Worm (Caenorhabditis elegans): ENCODE data around the gene idpp-12.
"Not testable (repeated sequence)": the region's sequence is repeated elsewhere in the genome, so short reads cannot be mapped to it uniquely, and the experiment has no call there.

Gene idpp-12

ce11 chrIV:3313311-3313710 is 9.5 kb downstream of the idpp-12 start (continued):
- TF ChIP-seq hlh-11 (tag; optimal IDR thresholded peaks at IDR 0.05) (peak; percentile 69), F37D6.2 (tag; optimal IDR thresholded peaks at IDR 0.05) (peak; percentile 67), nhr-41 (GFP tag; IDR thresholded peaks at IDR 0.05) (peak; percentile 93), arid-1 (GFP tag; conservative IDR thresholded peaks at IDR 0.05) (peak; percentile 84), F49E8.2 (tag; optimal IDR thresholded peaks at IDR 0.05; ENCODE audit: borderline replicate concordance) (peak; percentile 22), unc-130 (GFP tag; optimal IDR thresholded peaks at IDR 0.05) (peak; percentile 51), ceh-20 (GFP tag; IDR thresholded peaks at IDR 0.05) (peak; percentile 96)

- peak in 1 of 2 experiments; percentile 58 for TF ChIP-seq lsy-2 (tag; optimal IDR thresholded peaks at IDR 0.05)
Measured at ce11 chrIV:3314099-3314498, 10.3 kb downstream of the idpp-12 start.

ce11 chrIV:3320778-3321177 is 17.0 kb downstream of the idpp-12 start:
- TF ChIP-seq set-16 (GFP tag; IDR thresholded peaks at IDR 0.05): peak; percentile 93

- TF ChIP-seq nhr-41, daf-8, lin-38 (GFP tag; IDR thresholded peaks at IDR 0.05): not testable (repeated sequence)
Measured at ce11 chrIV:3331758-3332157, 28.0 kb downstream of the idpp-12 start, which contains the start of gene F42A6.5. Gene F42A6.5 (minus strand): TSS chrIV:3331858.

- TF ChIP-seq F44E2.7 (GFP tag; IDR thresholded peaks at IDR 0.05): no peak
- peak; percentile 42 for TF ChIP-seq dmd-6 (GFP tag; IDR thresholded peaks at IDR 0.05)
- TF ChIP-seq arid-1 (GFP tag; conservative IDR thresholded peaks at IDR 0.05): peak; percentile 91
- TF ChIP-seq lin-1 (GFP tag; IDR thresholded peaks at IDR 0.05): no peak; the same call in 1 of the 2 replicates
- 0 out of 2 replicates have a peak, but pooled peaks have one; percentile 35 for TF ChIP-seq mdt-29 (GFP tag; IDR thresholded peaks at IDR 0.05)
- no peak for TF ChIP-seq zip-2 (tag; optimal IDR thresholded peaks at IDR 0.05)
- TF ChIP-seq unc-62 (GFP tag; optimal IDR thresholded peaks at IDR 0.05 in 1 of 2): no peak
- TF ChIP-seq unc-62 (tag; optimal IDR thresholded peaks at IDR 0.05): no peak
- TF ChIP-seq ceh-20 (GFP tag; IDR thresholded peaks at IDR 0.05): peak; percentile 57; the same call in 1 of the 2 replicates
- no peak for TF ChIP-seq F37D6.2 (tag; optimal IDR thresholded peaks at IDR 0.05)
- TF ChIP-seq snpc-1.2 (GFP tag; IDR thresholded peaks at IDR 0.05): peak; percentile 71
- peak in 1 of 2 experiments; percentile 22 for TF ChIP-seq daf-16 (GFP tag; optimal IDR thresholded peaks at IDR 0.05)
- peak; percentile 30 for TF ChIP-seq daf-16 (tag; optimal IDR thresholded peaks at IDR 0.05)
- TF ChIP-seq zfp-3 (GFP tag; conservative IDR thresholded peaks at IDR 0.05): peak; percentile 70; the same call in 1 of the 2 replicates
- no peak; the same call in 1 of the 2 replicates for TF ChIP-seq set-16 (GFP tag; IDR thresholded peaks at IDR 0.05)
- peak; percentile 36; the same call in 1 of the 2 replicates for TF ChIP-seq ctbp-1 (GFP tag; IDR thresholded peaks at IDR 0.05)
- TF ChIP-seq php-3 (GFP tag; IDR thresholded peaks at IDR 0.05): 0 out of 2 replicates have a peak, but pooled peaks have one; percentile 42
- TF ChIP-seq T26A8.4 (GFP tag; IDR thresholded peaks at IDR 0.05): peak; percentile 87
- TF ChIP-seq nhr-77 (tag; optimal IDR thresholded peaks at IDR 0.05): peak; percentile 20
- TF ChIP-seq hlh-11 (tag; optimal IDR thresholded peaks at IDR 0.05): peak; percentile 43
- TF ChIP-seq duxl-1 (tag; optimal IDR thresholded peaks at IDR 0.05; ENCODE audit: poor library complexity): peak; percentile 33
- peak; percentile 87 for TF ChIP-seq egl-43 (GFP tag; IDR thresholded peaks at IDR 0.05)
- peak; percentile 46 for TF ChIP-seq spr-3 (GFP tag; optimal IDR thresholded peaks at IDR 0.05)
- TF ChIP-seq saeg-2 (GFP tag; IDR thresholded peaks at IDR 0.05): peak; percentile 63; the same call in 1 of the 2 replicates
- TF ChIP-seq vab-7 (GFP tag; IDR thresholded peaks at IDR 0.05): peak; percentile 61; the same call in 1 of the 2 replicates
- TF ChIP-seq spr-1 (tag; optimal IDR thresholded peaks at IDR 0.05): peak; percentile 69
- peak; percentile 87 for TF ChIP-seq pha-4 (GFP tag; IDR thresholded peaks at IDR 0.05)
- no peak for TF ChIP-seq pha-4 (tag; optimal IDR thresholded peaks at IDR 0.05)
- peak in 1 of 2 experiments; percentile 17 for TF ChIP-seq hif-1 (tag; optimal IDR thresholded peaks at IDR 0.05)
- no peak for TF ChIP-seq lin-29 (GFP tag; IDR thresholded peaks at IDR 0.05)
- no peak for TF ChIP-seq zfp-2 (tag; optimal IDR thresholded peaks at IDR 0.05)
- TF ChIP-seq nhr-25 (tag; optimal IDR thresholded peaks at IDR 0.05; ENCODE audit: borderline replicate concordance, insufficient read depth): peak; percentile 50
- no peak for TF ChIP-seq ceh-62 (tag; optimal IDR thresholded peaks at IDR 0.05)
- no peak for TF ChIP-seq D1046.2 (GFP tag; IDR thresholded peaks at IDR 0.05)
- TF ChIP-seq lim-7 (GFP tag; IDR thresholded peaks at IDR 0.05): no peak
Measured at ce11 chrIV:3336585-3336984, 32.8 kb downstream of the idpp-12 start, which contains the start of gene F42A6.6. Gene F42A6.6 (minus strand): TSS chrIV:3336873.
